Fruit fly (Drosophila melanogaster) whole organism: Measurements from ENCODE around the gene CG6125.

Experiments
- Dll ChIP-seq: fragments of >200 bp; optimal IDR thresholded peaks from 2 replicates; lab custom pipeline; 2017
- EcR ChIP-seq, 2 experiments: fragments of >200 bp; optimal IDR thresholded peaks; 2 replicates each; lab custom pipeline; 2017; ENCODE audit warnings: missing biosample characterization in 2 of 2, missing genetic modification characterization in 2 of 2, missing genetic modification reagents in 2 of 2
- pan ChIP-seq: fragments of >200 bp; optimal IDR thresholded peaks from 2 replicates; lab custom pipeline; 2017
- psq ChIP-seq: fragments of >200 bp; optimal IDR thresholded peaks from 2 replicates; lab custom pipeline; 2017
- usp ChIP-seq: fragments of >200 bp; optimal IDR thresholded peaks from 2 replicates; lab custom pipeline; 2017; ENCODE audit warnings: missing biosample characterization, missing genetic modification characterization, mixed read lengths

dm6 chr3R:15433340-15433945 lies 26.6 kb upstream of the CG6125 start:
- TF ChIP-seq pan (no peak), Dll (lab: Kevin White, UChicago) (no peak), psq (lab: Kevin White, UChicago) (no peak), usp (GFP tag; lab: Kevin White, UChicago) (no peak), EcR (GFP tag; optimal IDR thresholded peaks at IDR 0.05; lab: Kevin White, UChicago) (no peak)
